Worm (Caenorhabditis elegans) whole organism, L1 larva: ENCODE results near the gene Y69E1A.8.

ENCODE experiments used
- C16A3.4 ChIP-seq: fragments of 150-350 bp; optimal IDR thresholded peaks from 2 replicates; lab custom pipeline; 2014; ENCODE audit warnings: missing biosample characterization, missing genetic modification characterization
- F16B12.6 ChIP-seq: fragments of 150-350 bp; optimal IDR thresholded peaks from 2 replicates; lab custom pipeline; 2014; ENCODE audit warnings: missing biosample characterization, missing genetic modification characterization
- aly-2 ChIP-seq: fragments of 150-350 bp; optimal IDR thresholded peaks from 2 replicates; lab custom pipeline; 2014; ENCODE audit warnings: missing biosample characterization, missing genetic modification characterization
- blmp-1 ChIP-seq: fragments of 150-350 bp; optimal IDR thresholded peaks from 2 replicates; lab custom pipeline; 2014; ENCODE audit warnings: missing biosample characterization, missing genetic modification characterization
- ceh-8 ChIP-seq: fragments of 200-800 bp; sonication (Bioruptor generic); optimal IDR thresholded peaks from 2 replicates; lab custom pipeline; 2018; ENCODE audit warnings: mild to moderate bottlenecking, missing genetic modification characterization, moderate library complexity, missing compliant biosample characterization
- ceh-82 ChIP-seq, 3 experiments: fragments of 150-350 bp in 1 of 3; sonication (generic microtip) in 2 of 3; optimal IDR thresholded peaks; 2 replicates each; lab custom pipeline; 2014 to 2017; ENCODE audit warnings: missing biosample characterization in 3 of 3, missing genetic modification characterization in 3 of 3
- ceh-88 ChIP-seq: fragments of 200-800 bp; sonication (Bioruptor generic); IDR thresholded peaks from 2 replicates; pipeline ENCODE4 v1.3.6; 2022; ENCODE audit warnings: missing genetic modification characterization, missing compliant biosample characterization
- ceh-90 ChIP-seq: sonication (generic microtip); optimal IDR thresholded peaks from 2 replicates; lab custom pipeline; 2016; ENCODE audit warnings: missing genetic modification characterization, missing compliant biosample characterization
- ces-1 ChIP-seq: fragments of 150-350 bp; optimal IDR thresholded peaks from 2 replicates; lab custom pipeline; 2014; ENCODE audit warnings: missing biosample characterization, missing genetic modification reagents, missing genetic modification characterization
- dpl-1 ChIP-seq, 3 experiments: fragments of 150-350 bp in 2 of 3; sonication (generic microtip) in 1 of 3; optimal IDR thresholded peaks; 2 replicates each; lab custom pipeline; 2014 to 2017; ENCODE audit warnings: missing biosample characterization in 3 of 3, missing genetic modification characterization in 3 of 3, missing genetic modification reagents in 3 of 3
- efl-1 ChIP-seq, 4 experiments: fragments of 150-350 bp; optimal IDR thresholded peaks in 3 of 4; peaks in 1 of 4; 1 replicate in 1 of 4; 2 replicates in 3 of 4; lab custom pipeline; 2014; ENCODE audit warnings: missing biosample characterization in 2 of 4, missing genetic modification characterization in 2 of 4, missing genetic modification reagents in 2 of 4
- efl-3 ChIP-seq: fragments of 200-800 bp; sonication (Bioruptor generic); optimal IDR thresholded peaks from 2 replicates; lab custom pipeline; 2018; ENCODE audit warnings: mild to moderate bottlenecking, missing genetic modification characterization, missing compliant biosample characterization
- egl-13 ChIP-seq: sonication (generic microtip); optimal IDR thresholded peaks from 2 replicates; lab custom pipeline; 2016; ENCODE audit warnings: missing genotype, missing genetic modification reagents, missing genetic modification characterization, missing compliant biosample characterization
- elt-2 ChIP-seq: sonication (generic microtip); optimal IDR thresholded peaks from 2 replicates; lab custom pipeline; 2016; ENCODE audit warnings: missing genetic modification characterization, mild to moderate bottlenecking, inconsistent platforms, missing compliant biosample characterization, missing genetic modification reagents
- ets-5 ChIP-seq: fragments of 200-800 bp; sonication (Bioruptor generic); IDR thresholded peaks from 2 replicates; pipeline ENCODE4 v1.3.6; 2022; ENCODE audit warnings: missing genetic modification characterization, missing compliant biosample characterization
- fkh-10 ChIP-seq: sonication (generic microtip); optimal IDR thresholded peaks from 2 replicates; lab custom pipeline; 2017; ENCODE audit warnings: missing biosample characterization, missing genetic modification reagents, missing genetic modification characterization
- fkh-4 ChIP-seq: sonication (generic microtip); optimal IDR thresholded peaks from 2 replicates; lab custom pipeline; 2016; ENCODE audit warnings: missing compliant biosample characterization, missing genetic modification characterization, borderline replicate concordance
- fkh-8 ChIP-seq: sonication (generic microtip); optimal IDR thresholded peaks from 2 replicates; lab custom pipeline; 2016; ENCODE audit warnings: mild to moderate bottlenecking, missing genetic modification characterization, missing compliant biosample characterization
- fos-1 ChIP-seq: fragments of 150-350 bp; optimal IDR thresholded peaks from 2 replicates; lab custom pipeline; 2014; ENCODE audit warnings: missing biosample characterization, missing genetic modification characterization
- grh-1 ChIP-seq: fragments of 200-800 bp; sonication (Bioruptor generic); IDR thresholded peaks from 2 replicates; pipeline ENCODE4 v1.3.6; 2022; ENCODE audit warnings: missing genetic modification reagents, missing genetic modification characterization, missing compliant biosample characterization
- hpl-2 ChIP-seq: fragments of 150-350 bp; optimal IDR thresholded peaks from 2 replicates; lab custom pipeline; 2014; ENCODE audit warnings: missing biosample characterization, missing genetic modification reagents, missing genetic modification characterization
- isw-1 ChIP-seq: fragments of 200-800 bp; sonication (Bioruptor generic); IDR thresholded peaks from 2 replicates; pipeline ENCODE4 v1.3.6; 2022; ENCODE audit warnings: missing genetic modification characterization, missing compliant biosample characterization
- lin-13 ChIP-seq: fragments of 150-350 bp; optimal IDR thresholded peaks from 2 replicates; lab custom pipeline; 2014; ENCODE audit warnings: missing biosample characterization, missing genetic modification reagents, missing genetic modification characterization
- lin-15B ChIP-seq: fragments of 150-350 bp; sonication (generic microtip); optimal IDR thresholded peaks from 3 replicates; lab custom pipeline; 2014; ENCODE audit warnings: missing biosample characterization, missing genetic modification characterization
- lin-35 ChIP-seq, 2 experiments: fragments of 150-350 bp; optimal IDR thresholded peaks; 2 replicates each; lab custom pipeline; 2014; ENCODE audit warnings: missing biosample characterization in 2 of 2, missing genetic modification characterization in 2 of 2, missing genetic modification reagents in 2 of 2
- lir-3 ChIP-seq: sonication (generic microtip); optimal IDR thresholded peaks from 2 replicates; lab custom pipeline; 2016; ENCODE audit warnings: mild to moderate bottlenecking, missing genetic modification characterization, moderate library complexity, missing compliant biosample characterization; ENCODE audit not compliant: poor library complexity
- lsy-2 ChIP-seq, 2 experiments: fragments of 150-350 bp; optimal IDR thresholded peaks; 2 replicates each; lab custom pipeline; 2014; ENCODE audit warnings: missing biosample characterization in 2 of 2, missing genetic modification characterization in 2 of 2
- mab-9 ChIP-seq: fragments of 200-800 bp; sonication (Bioruptor generic); IDR thresholded peaks from 2 replicates; pipeline ENCODE4 v1.3.6; 2022; ENCODE audit warnings: missing genetic modification reagents, missing genetic modification characterization, missing compliant biosample characterization
- mef-2 ChIP-seq: fragments of 150-350 bp; optimal IDR thresholded peaks from 2 replicates; lab custom pipeline; 2014; ENCODE audit warnings: missing biosample characterization, missing genetic modification characterization
- nhr-12 ChIP-seq: sonication (generic microtip); optimal IDR thresholded peaks from 2 replicates; lab custom pipeline; 2017; ENCODE audit warnings: missing biosample characterization, missing genetic modification characterization
- nhr-20 ChIP-seq: sonication (generic microtip); optimal IDR thresholded peaks from 2 replicates; lab custom pipeline; 2016; ENCODE audit warnings: mild to moderate bottlenecking, missing genetic modification characterization, missing compliant biosample characterization
- nhr-28 ChIP-seq: fragments of 150-350 bp; optimal IDR thresholded peaks from 2 replicates; lab custom pipeline; 2014; ENCODE audit warnings: missing biosample characterization, missing genetic modification characterization
- nhr-47 ChIP-seq: sonication (generic microtip); optimal IDR thresholded peaks from 2 replicates; lab custom pipeline; 2016; ENCODE audit warnings: mild to moderate bottlenecking, missing genetic modification characterization, moderate library complexity, missing compliant biosample characterization
- nhr-71 ChIP-seq: sonication (generic microtip); optimal IDR thresholded peaks from 2 replicates; lab custom pipeline; 2016; ENCODE audit warnings: mild to moderate bottlenecking, missing genetic modification characterization, moderate library complexity, missing compliant biosample characterization
- nhr-76 ChIP-seq: sonication (generic microtip); optimal IDR thresholded peaks from 2 replicates; lab custom pipeline; 2017; ENCODE audit warnings: missing biosample characterization, missing genetic modification characterization
- nhr-77 ChIP-seq: fragments of 150-350 bp; optimal IDR thresholded peaks from 2 replicates; lab custom pipeline; 2014; ENCODE audit warnings: missing biosample characterization, missing genetic modification characterization
- nhr-84 ChIP-seq: sonication (generic microtip); optimal IDR thresholded peaks from 2 replicates; lab custom pipeline; 2017; ENCODE audit warnings: missing biosample characterization, missing genetic modification characterization
- nhr-85 ChIP-seq: sonication (generic microtip); peaks from one replicate; lab custom pipeline; 2016; ENCODE audit warnings: missing genetic modification characterization, inconsistent platforms, missing compliant biosample characterization
- pax-3 ChIP-seq: fragments of 200-800 bp; sonication (Bioruptor generic); optimal IDR thresholded peaks from 2 replicates; lab custom pipeline; 2018; ENCODE audit warnings: mild to moderate bottlenecking, missing genetic modification characterization, moderate library complexity, missing compliant biosample characterization
- pqm-1 ChIP-seq: sonication (generic microtip); optimal IDR thresholded peaks from 3 replicates; lab custom pipeline; 2017; ENCODE audit warnings: missing biosample characterization, missing genetic modification characterization
- skn-1 ChIP-seq: fragments of 150-350 bp; optimal IDR thresholded peaks from 2 replicates; lab custom pipeline; 2014; ENCODE audit warnings: missing biosample characterization, missing genetic modification characterization
- snpc-4 ChIP-seq: fragments of 150-350 bp; optimal IDR thresholded peaks from 2 replicates; lab custom pipeline; 2014; ENCODE audit warnings: missing biosample characterization, missing genetic modification characterization
- snu-23 ChIP-seq: sonication (generic microtip); optimal IDR thresholded peaks from 2 replicates; lab custom pipeline; 2016; ENCODE audit warnings: missing genetic modification characterization, missing compliant biosample characterization
- sptf-1 ChIP-seq: fragments of 150-350 bp; optimal IDR thresholded peaks from 2 replicates; lab custom pipeline; 2014; ENCODE audit warnings: missing biosample characterization, missing genetic modification characterization
- sup-37 ChIP-seq: fragments of 200-800 bp; sonication (Bioruptor generic); optimal IDR thresholded peaks from 2 replicates; lab custom pipeline; 2018; ENCODE audit warnings: mild to moderate bottlenecking, missing genetic modification characterization, missing compliant biosample characterization
- swsn-7 ChIP-seq: sonication (generic microtip); optimal IDR thresholded peaks from 2 replicates; lab custom pipeline; 2016; ENCODE audit warnings: missing genetic modification characterization, missing compliant biosample characterization
- unc-62 ChIP-seq: fragments of 150-350 bp; optimal IDR thresholded peaks from 2 replicates; lab custom pipeline; 2014; ENCODE audit warnings: missing biosample characterization, missing genetic modification reagents, missing genetic modification characterization
- unc-86 ChIP-seq: sonication (generic microtip); optimal IDR thresholded peaks from 2 replicates; lab custom pipeline; 2016; ENCODE audit warnings: missing genetic modification characterization, missing compliant biosample characterization
- zag-1 ChIP-seq: fragments of 150-350 bp; optimal IDR thresholded peaks from 2 replicates; lab custom pipeline; 2014; ENCODE audit warnings: missing biosample characterization, missing genetic modification characterization
- zip-4 ChIP-seq: fragments of 200-800 bp; sonication (Bioruptor generic); optimal IDR thresholded peaks from 2 replicates; lab custom pipeline; 2018; ENCODE audit warnings: mild to moderate bottlenecking, missing genetic modification characterization, moderate library complexity, missing compliant biosample characterization

Y69E1A.8 gene

DNA sequence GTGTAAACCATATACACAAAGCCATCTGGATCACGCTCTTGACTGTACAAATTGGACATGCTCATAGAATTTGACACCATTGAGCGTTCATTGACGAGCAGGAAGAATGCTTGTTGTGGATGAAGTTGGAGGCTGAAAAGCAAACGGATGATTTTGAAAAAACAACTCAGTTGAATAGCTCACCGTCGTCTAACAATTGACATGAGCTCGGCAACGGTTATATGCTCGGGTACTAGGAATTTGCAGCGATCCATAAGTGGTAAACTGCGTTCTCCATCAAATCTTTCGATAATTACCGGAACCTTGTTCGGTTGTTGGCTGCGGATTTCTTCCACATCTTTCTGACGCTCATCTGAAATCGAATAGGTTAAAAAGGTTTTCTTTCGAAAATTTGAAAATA is 31.6 kb upstream of the Y69E1A.8 start:
- TF ChIP-seq lir-3 (tag; lab: Kevin White, UChicago) = no peak
- no peak for TF ChIP-seq blmp-1 (tag; lab: Kevin White, UChicago)
- no peak for TF ChIP-seq ceh-90 (tag; lab: Kevin White, UChicago)
- no peak for TF ChIP-seq efl-3
- TF ChIP-seq nhr-28 = no peak
- TF ChIP-seq C16A3.4 (tag; lab: Kevin White, UChicago) = no peak
- TF ChIP-seq unc-86 (tag; lab: Kevin White, UChicago) = no peak
- no peak for TF ChIP-seq F16B12.6 (tag; lab: Kevin White, UChicago)
- TF ChIP-seq nhr-71 (tag; lab: Kevin White, UChicago) = no peak
- no peak for TF ChIP-seq sptf-1
- no peak for TF ChIP-seq nhr-76 (tag; lab: Kevin White, UChicago)
- TF ChIP-seq nhr-85 (tag; lab: Kevin White, UChicago) = no peak
- no peak for TF ChIP-seq skn-1 (tag; lab: Kevin White, UChicago)
- no peak for TF ChIP-seq ces-1 (GFP tag; lab: Kevin White, UChicago)
- TF ChIP-seq, all 84 proteins: peak for 0

DNA sequence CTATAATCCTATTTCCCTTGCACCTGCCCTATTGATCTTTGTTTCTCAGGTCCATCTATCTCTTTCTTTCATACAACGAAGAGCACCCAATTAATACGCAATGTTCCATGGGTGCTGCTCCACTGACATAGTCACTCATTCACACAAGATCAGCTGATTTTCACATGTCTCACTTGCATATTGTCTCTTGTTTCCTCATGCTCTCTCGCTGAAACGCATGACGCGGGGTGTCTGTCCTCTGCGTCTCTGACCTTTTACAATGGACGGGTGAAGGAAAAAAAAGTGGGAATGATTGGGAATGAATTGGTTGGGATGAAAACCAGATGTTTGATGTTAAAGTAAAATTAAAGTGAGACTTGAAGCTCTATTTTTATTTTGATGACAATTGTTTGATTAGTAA is 31.1 kb upstream of the Y69E1A.8 start:
- TF ChIP-seq sup-37 (GFP tag; lab: Kevin White, UChicago) (no peak), nhr-84 (no peak), snpc-4 (tag; lab: Kevin White, UChicago) (peak; percentile 43), mab-9 (no peak), swsn-7 (tag; lab: Kevin White, UChicago) (peak; percentile 93), fos-1 (tag; lab: Kevin White, UChicago) (peak; percentile 77), egl-13 (tag; lab: Kevin White, UChicago) (peak; percentile 83), C16A3.4 (tag; lab: Kevin White, UChicago) (peak; percentile 77), nhr-12 (no peak), efl-1 (optimal IDR thresholded peaks at IDR 0.05; lab: Kevin White, UChicago) (peak; percentile 79 to 82), efl-1 (GFP tag; optimal IDR thresholded peaks at IDR 0.05 in 1 of 2; lab: Kevin White, UChicago) (peak; percentile 61 to 94), pqm-1 (tag; lab: Kevin White, UChicago) (no peak), ceh-88 (GFP tag; lab: Robert Waterston, UW) (peak; percentile 69), F16B12.6 (tag; lab: Kevin White, UChicago) (peak; percentile 11), nhr-71 (tag; lab: Kevin White, UChicago) (peak; percentile 98), ets-5 (GFP tag; lab: Robert Waterston, UW) (no peak), lin-15B (tag; lab: Kevin White, UChicago) (no peak), nhr-85 (tag; lab: Kevin White, UChicago) (peak; percentile 93), dpl-1 (GFP tag; optimal IDR thresholded peaks at IDR 0.05; lab: Kevin White, UChicago) (peak; percentile 62 to 68 (median 64)), hpl-2 (GFP tag; lab: Kevin White, UChicago) (peak; percentile 30), ceh-90 (tag; lab: Kevin White, UChicago) (no peak), zag-1 (tag; lab: Kevin White, UChicago) (no peak), unc-62 (GFP tag; lab: Kevin White, UChicago) (no peak), grh-1 (GFP tag; lab: Robert Waterston, UW) (peak; percentile 51), fkh-4 (peak; percentile 88), isw-1 (peak; percentile 71), elt-2 (peak; percentile 50), nhr-20 (tag; lab: Kevin White, UChicago) (peak; percentile 95), lsy-2 (tag; optimal IDR thresholded peaks at IDR 0.05; lab: Kevin White, UChicago) (peak; percentile 89 to 90), lin-13 (GFP tag; lab: Kevin White, UChicago) (peak; percentile 91), snu-23 (GFP tag; lab: Kevin White, UChicago) (peak; percentile 96), pax-3 (tag; lab: Kevin White, UChicago) (peak; percentile 75), aly-2 (tag; lab: Kevin White, UChicago) (peak; percentile 67), zip-4 (peak; percentile 51), mef-2 (peak; percentile 85), nhr-77 (tag; lab: Kevin White, UChicago) (no peak), lin-35 (GFP tag; optimal IDR thresholded peaks at IDR 0.05; lab: Kevin White, UChicago) (peak; percentile 79 to 86), nhr-47 (tag; lab: Kevin White, UChicago) (peak; percentile 93), skn-1 (tag; lab: Kevin White, UChicago) (peak; percentile 78), sptf-1 (no peak), ceh-8 (GFP tag; lab: Kevin White, UChicago) (peak; percentile 87), fkh-8 (peak; percentile 94), ceh-82 (tag; optimal IDR thresholded peaks at IDR 0.05; lab: Kevin White, UChicago) (peak; percentile 47 to 84 (median 66)), fkh-10 (GFP tag; lab: Kevin White, UChicago) (peak; percentile 57)
